Fruit fly (Drosophila melanogaster) whole organism, embryonic: ENCODE results near the gene Cnot4.
A peak's percentile ranks its signal among the peaks of the same experiment; 100 is the strongest.

ENCODE experiments used
- ATbp ChIP-seq: fragments of 200-800 bp; sonication (Bioruptor generic); optimal IDR thresholded peaks from 2 replicates; lab custom pipeline; 2017; ENCODE audit warnings: missing biosample characterization, mild to moderate bottlenecking, missing genetic modification characterization, missing genetic modification reagents
- Ada2b ChIP-seq: fragments of 200-800 bp; sonication (Bioruptor generic); IDR thresholded peaks from 2 replicates; pipeline ENCODE4 v1.3.6; 2022; ENCODE audit warnings: missing biosample characterization, missing genetic modification characterization
- CG10959 ChIP-seq: fragments of 200-800 bp; sonication (Bioruptor generic); IDR thresholded peaks from 2 replicates; pipeline ENCODE4 v1.3.6; 2022; ENCODE audit warnings: missing biosample characterization, missing genetic modification characterization
- CG11723 ChIP-seq: fragments of 200-800 bp; sonication (Bioruptor generic); optimal IDR thresholded peaks from 2 replicates; lab custom pipeline; 2017; ENCODE audit warnings: missing biosample characterization, mild to moderate bottlenecking, missing genetic modification characterization
- CG12942 ChIP-seq: fragments of 200-800 bp; sonication (Bioruptor generic); optimal IDR thresholded peaks from 3 replicates; lab custom pipeline; 2016; ENCODE audit warnings: missing biosample characterization, missing genetic modification characterization
- CG13287 ChIP-seq: fragments of 200-800 bp; sonication (Bioruptor generic); IDR thresholded peaks from 2 replicates; pipeline ENCODE4 v1.3.6; 2022; ENCODE audit warnings: missing biosample characterization, missing genetic modification characterization; ENCODE audit not compliant: partially characterized antibody
- CG13296 ChIP-seq: fragments of 200-800 bp; sonication (Bioruptor generic); optimal IDR thresholded peaks from 3 replicates; lab custom pipeline; 2018; ENCODE audit warnings: missing biosample characterization, mild to moderate bottlenecking, missing genetic modification characterization
- CG13775 ChIP-seq: fragments of 200-800 bp; sonication (Bioruptor generic); optimal IDR thresholded peaks from 3 replicates; lab custom pipeline; 2017; ENCODE audit warnings: missing biosample characterization, mild to moderate bottlenecking, missing genetic modification characterization
- CG14710 ChIP-seq: fragments of 200-800 bp; sonication (Bioruptor generic); optimal IDR thresholded peaks from 3 replicates; lab custom pipeline; 2019; ENCODE audit warnings: missing biosample characterization, mild to moderate bottlenecking, missing genetic modification characterization, moderate library complexity
- CG15479 ChIP-seq: fragments of 200-800 bp; sonication (Bioruptor generic); optimal IDR thresholded peaks from 3 replicates; lab custom pipeline; 2019; ENCODE audit warnings: missing biosample characterization, mild to moderate bottlenecking, missing genetic modification characterization, moderate library complexity
- CG15514 ChIP-seq: fragments of 200-800 bp; sonication (Bioruptor generic); optimal IDR thresholded peaks from 3 replicates; lab custom pipeline; 2017; ENCODE audit warnings: missing biosample characterization, missing genetic modification characterization, mild to moderate bottlenecking, moderate library complexity, missing genetic modification reagents
- CG15601 ChIP-seq: fragments of 200-800 bp; sonication (Bioruptor generic); optimal IDR thresholded peaks from 3 replicates; lab custom pipeline; 2019; ENCODE audit warnings: missing biosample characterization, mild to moderate bottlenecking, missing genetic modification characterization, moderate library complexity
- CG1603 ChIP-seq: fragments of 200-800 bp; sonication (Bioruptor generic); optimal IDR thresholded peaks from 2 replicates; lab custom pipeline; 2019; ENCODE audit warnings: missing biosample characterization, mild to moderate bottlenecking, missing genetic modification characterization, moderate library complexity
- CG17912 ChIP-seq: fragments of 200-800 bp; sonication (Bioruptor generic); optimal IDR thresholded peaks from 2 replicates; lab custom pipeline; 2018; ENCODE audit warnings: missing biosample characterization, mild to moderate bottlenecking, missing genetic modification characterization
- CG2120 ChIP-seq: fragments of 200-800 bp; sonication (Bioruptor generic); optimal IDR thresholded peaks from 3 replicates; lab custom pipeline; 2016; ENCODE audit warnings: missing biosample characterization, missing genetic modification characterization
- CG2202 ChIP-seq: fragments of 200-800 bp; sonication (Bioruptor generic); optimal IDR thresholded peaks from 2 replicates; lab custom pipeline; 2018; ENCODE audit warnings: missing biosample characterization, mild to moderate bottlenecking, missing genetic modification characterization
- CG2678 ChIP-seq: fragments of 200-800 bp; sonication (Bioruptor generic); optimal IDR thresholded peaks from 3 replicates; lab custom pipeline; 2019; ENCODE audit warnings: missing biosample characterization, mild to moderate bottlenecking, missing genetic modification characterization, moderate library complexity
- CG30020 ChIP-seq: fragments of 200-800 bp; optimal IDR thresholded peaks from 2 replicates; lab custom pipeline; 2019; ENCODE audit warnings: missing biosample characterization, mild to moderate bottlenecking, missing genetic modification characterization, moderate library complexity
- CG31388 ChIP-seq: fragments of 200-800 bp; sonication (Bioruptor generic); optimal IDR thresholded peaks from 2 replicates; lab custom pipeline; 2016; ENCODE audit warnings: missing biosample characterization, missing genetic modification characterization
- CG5180 ChIP-seq: fragments of 200-800 bp; sonication (Bioruptor generic); optimal IDR thresholded peaks from 3 replicates; lab custom pipeline; 2017; ENCODE audit warnings: missing biosample characterization, missing genetic modification characterization, mild to moderate bottlenecking, moderate library complexity, missing genetic modification reagents
- CG6854 ChIP-seq: fragments of 200-800 bp; sonication (Bioruptor generic); optimal IDR thresholded peaks from 3 replicates; lab custom pipeline; 2017; ENCODE audit warnings: missing biosample characterization, mild to moderate bottlenecking, missing genetic modification characterization
- CG7745 ChIP-seq: fragments of 200-800 bp; sonication (Bioruptor generic); optimal IDR thresholded peaks from 2 replicates; lab custom pipeline; 2018; ENCODE audit warnings: missing biosample characterization, mild to moderate bottlenecking, missing genetic modification characterization, moderate library complexity
- CG7928 ChIP-seq: fragments of 200-800 bp; sonication (Bioruptor generic); optimal IDR thresholded peaks from 2 replicates; lab custom pipeline; 2017; ENCODE audit warnings: missing biosample characterization, mild to moderate bottlenecking, missing genetic modification characterization
- CG8924 ChIP-seq: fragments of 200-800 bp; optimal IDR thresholded peaks from 3 replicates; lab custom pipeline; 2019; ENCODE audit warnings: missing biosample characterization, mild to moderate bottlenecking, missing genetic modification characterization, moderate library complexity
- CG8944 ChIP-seq: fragments of 200-800 bp; sonication (Bioruptor generic); optimal IDR thresholded peaks from 3 replicates; lab custom pipeline; 2016; ENCODE audit warnings: missing biosample characterization, missing genetic modification characterization
- Dp ChIP-seq: fragments of 200-800 bp; sonication (Bioruptor generic); optimal IDR thresholded peaks from 2 replicates; lab custom pipeline; 2018; ENCODE audit warnings: missing biosample characterization, mild to moderate bottlenecking, missing genetic modification characterization, moderate library complexity
- H15 ChIP-seq: fragments of 200-800 bp; sonication (Bioruptor generic); IDR thresholded peaks from 3 replicates; pipeline ENCODE4 v1.3.6; 2022; ENCODE audit warnings: missing biosample characterization, missing genetic modification characterization
- Hand ChIP-seq: fragments of 200-800 bp; sonication (Bioruptor generic); optimal IDR thresholded peaks from 2 replicates; lab custom pipeline; 2017; ENCODE audit warnings: mild to moderate bottlenecking, missing biosample characterization, missing genetic modification reagents, missing genetic modification characterization
- HmgZ ChIP-seq: fragments of 200-800 bp; sonication (Bioruptor generic); optimal IDR thresholded peaks from 2 replicates; lab custom pipeline; 2018; ENCODE audit warnings: missing biosample characterization, mild to moderate bottlenecking, missing genetic modification characterization
- MBD-R2 ChIP-seq: fragments of 200-800 bp; sonication (Bioruptor generic); IDR thresholded peaks from 2 replicates; pipeline ENCODE4 v1.3.6; 2022; ENCODE audit warnings: missing biosample characterization, missing genetic modification characterization
- Oli ChIP-seq: fragments of 200-800 bp; sonication (Bioruptor generic); optimal IDR thresholded peaks from 2 replicates; lab custom pipeline; 2018; ENCODE audit warnings: missing biosample characterization, mild to moderate bottlenecking, missing genetic modification characterization, moderate library complexity
- ash1 ChIP-seq: fragments of 200-800 bp; sonication (Bioruptor generic); optimal IDR thresholded peaks from 2 replicates; lab custom pipeline; 2018; ENCODE audit warnings: missing biosample characterization, mild to moderate bottlenecking, missing genetic modification characterization
- bsh ChIP-seq, 2 experiments: fragments of 200-800 bp; sonication (Bioruptor generic); optimal IDR thresholded peaks; 2 replicates each; lab custom pipeline; 2017 to 2018; ENCODE audit warnings: mild to moderate bottlenecking in 2 of 2, missing biosample characterization in 2 of 2, missing genetic modification characterization in 2 of 2, moderate library complexity in 1 of 2
- cg ChIP-seq: fragments of 200-800 bp; sonication (Bioruptor generic); optimal IDR thresholded peaks from 3 replicates; lab custom pipeline; 2019; ENCODE audit warnings: missing biosample characterization, mild to moderate bottlenecking, missing genetic modification characterization, moderate library complexity
- crp ChIP-seq, 2 experiments: fragments of 200-800 bp; sonication (Bioruptor generic); optimal IDR thresholded peaks; 2 replicates in 1 of 2; 3 replicates in 1 of 2; lab custom pipeline; 2017; ENCODE audit warnings: missing biosample characterization in 2 of 2, missing genetic modification characterization in 2 of 2, mild to moderate bottlenecking in 1 of 2, moderate library complexity in 1 of 2
- dysf ChIP-seq: fragments of 200-800 bp; sonication (Bioruptor generic); IDR thresholded peaks from 3 replicates; pipeline ENCODE4 v1.3.6; 2022; ENCODE audit warnings: missing biosample characterization, missing genetic modification characterization
- fd3F ChIP-seq: fragments of 200-800 bp; sonication (Bioruptor generic); optimal IDR thresholded peaks from 2 replicates; lab custom pipeline; 2018; ENCODE audit warnings: missing biosample characterization, mild to moderate bottlenecking, missing genetic modification characterization, moderate library complexity
- pho ChIP-seq: fragments of 200-800 bp; sonication (Bioruptor generic); optimal IDR thresholded peaks from 2 replicates; lab custom pipeline; 2016; ENCODE audit warnings: missing biosample characterization, missing genetic modification characterization
- prd ChIP-seq, 3 experiments: fragments of >200 bp in 2 of 3; fragments of 200-800 bp in 1 of 3; sonication (Bioruptor generic) in 1 of 3; optimal IDR thresholded peaks in 2 of 3; IDR thresholded peaks in 1 of 3; 2 replicates in 2 of 3; 3 replicates in 1 of 3; pipeline versions ENCODE4 v1.3.6 to Lab custom; 2017 to 2022; ENCODE audit warnings: missing biosample characterization in 1 of 3, missing genetic modification characterization in 1 of 3
- sc ChIP-seq, 3 experiments: fragments of >200 bp in 2 of 3; fragments of 200-800 bp in 1 of 3; sonication (Bioruptor generic) in 1 of 3; optimal IDR thresholded peaks; 2 replicates in 2 of 3; 3 replicates in 1 of 3; lab custom pipeline; 2017; ENCODE audit warnings: mild to moderate bottlenecking in 1 of 3, missing biosample characterization in 1 of 3, missing genetic modification characterization in 1 of 3, missing genetic modification reagents in 1 of 3
- seq ChIP-seq: fragments of 200-800 bp; sonication (Bioruptor generic); IDR thresholded peaks from 2 replicates; pipeline ENCODE4 v1.3.6; 2022; ENCODE audit warnings: missing biosample characterization, missing genetic modification characterization
- sim ChIP-seq: fragments of 200-800 bp; sonication (Bioruptor generic); IDR thresholded peaks from 2 replicates; pipeline ENCODE4 v1.3.6; 2022; ENCODE audit warnings: missing biosample characterization, missing genetic modification characterization
- sug ChIP-seq: fragments of 200-800 bp; optimal IDR thresholded peaks from 2 replicates; lab custom pipeline; 2019; ENCODE audit warnings: missing biosample characterization, mild to moderate bottlenecking, missing genetic modification characterization, moderate library complexity
- tin ChIP-seq: fragments of 200-800 bp; sonication (Bioruptor generic); optimal IDR thresholded peaks from 3 replicates; lab custom pipeline; 2016; ENCODE audit warnings: missing biosample characterization, missing genetic modification characterization
- vvl ChIP-seq: fragments of 200-800 bp; sonication (Bioruptor generic); IDR thresholded peaks from 2 replicates; pipeline ENCODE4 v1.3.6; 2022; ENCODE audit warnings: missing biosample characterization, missing genetic modification characterization
- wek ChIP-seq: fragments of 200-800 bp; sonication (Bioruptor generic); optimal IDR thresholded peaks from 3 replicates; lab custom pipeline; 2018; ENCODE audit warnings: missing biosample characterization, mild to moderate bottlenecking, missing genetic modification characterization, moderate library complexity

The Cnot4 gene

DNA sequence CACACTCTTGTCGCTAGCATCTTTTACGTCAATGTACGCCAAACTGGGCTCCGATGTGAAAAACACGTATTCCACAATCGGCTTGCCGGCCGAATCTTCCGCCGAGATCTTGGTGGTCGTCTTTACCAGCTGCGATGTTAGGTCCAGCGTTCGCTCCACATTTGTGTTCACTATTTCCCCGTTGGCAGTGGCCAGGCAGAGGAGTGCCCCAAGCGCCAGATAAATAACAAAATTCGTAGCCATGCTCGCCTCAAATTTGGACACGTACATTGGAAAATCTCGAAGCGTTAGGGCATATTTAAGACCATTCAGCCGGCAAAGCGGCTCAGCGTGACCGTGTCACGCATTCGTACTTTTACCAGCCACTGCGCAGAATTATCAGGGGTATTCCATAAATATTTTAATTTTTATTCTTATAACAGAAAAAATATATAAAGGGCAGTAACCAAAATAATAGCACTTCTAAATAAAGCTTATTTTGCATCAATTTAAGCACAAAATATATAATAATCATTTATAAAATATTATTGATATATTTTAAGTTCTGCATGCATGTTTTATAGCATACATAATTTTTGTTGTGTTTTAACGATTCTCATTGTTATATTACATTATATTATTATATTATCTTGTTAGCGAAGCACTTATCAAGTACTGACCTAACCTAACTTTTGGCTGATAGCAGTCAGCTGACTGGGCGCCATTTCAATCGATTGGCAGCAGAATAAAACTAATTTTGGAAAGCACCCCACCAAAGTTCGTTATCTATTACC lies 20.9 kb upstream of the Cnot4 start, which contains the start of the genes CG33303 and dpr19 (continued):
- TF ChIP-seq CG13296 (GFP tag; lab: Kevin White, UChicago): peak; percentile 87
- peak; percentile 54 for TF ChIP-seq tin (GFP tag; lab: Kevin White, UChicago)
- TF ChIP-seq cg (GFP tag; lab: Kevin White, UChicago): no peak
- no peak for TF ChIP-seq prd (optimal IDR thresholded peaks at IDR 0.05; lab: Kevin White, UChicago)
- peak; percentile 27; the same call in 1 of the 3 replicates for TF ChIP-seq prd (GFP tag; IDR thresholded peaks at IDR 0.05; lab: Robert Waterston, UW)
- TF ChIP-seq Hand (GFP tag; lab: Kevin White, UChicago): peak; percentile 31
- TF ChIP-seq CG17912: peak; percentile 29
- peak; percentile 58 for TF ChIP-seq fd3F (GFP tag; lab: Kevin White, UChicago)
- peak; percentile 3 for TF ChIP-seq CG7745 (tag; lab: Kevin White, UChicago)
- TF ChIP-seq ash1 (GFP tag; lab: Kevin White, UChicago): no peak
- TF ChIP-seq Dp (GFP tag; lab: Kevin White, UChicago): peak; percentile 30
- TF ChIP-seq CG10959: no peak
- TF ChIP-seq CG15601: peak; percentile 86
- 0 out of 2 replicates have a peak, but pooled peaks have one; percentile 7 for TF ChIP-seq seq (GFP tag; lab: Robert Waterston, UW)
- peak; percentile 66 for TF ChIP-seq CG6854 (GFP tag; lab: Kevin White, UChicago)
- peak; percentile 71 for TF ChIP-seq CG13775
- 0 out of 2 replicates have a peak, but pooled peaks have one; percentile 45 for TF ChIP-seq sim (GFP tag; lab: Robert Waterston, UW)
- TF ChIP-seq CG8944 (GFP tag; lab: Kevin White, UChicago): no peak
- no peak for TF ChIP-seq CG15479 (GFP tag; lab: Kevin White, UChicago)
- peak; percentile 16 for TF ChIP-seq CG1603 (tag; lab: Kevin White, UChicago)
- peak; percentile 19 for TF ChIP-seq CG5180 (GFP tag; lab: Kevin White, UChicago)
- TF ChIP-seq pho (GFP tag; lab: Kevin White, UChicago): no peak
- no peak for TF ChIP-seq CG31388 (GFP tag; lab: Kevin White, UChicago)
- peak; percentile 79 for TF ChIP-seq sug (tag; lab: Kevin White, UChicago)
- peak; percentile 90 for TF ChIP-seq CG14710 (tag; lab: Kevin White, UChicago)
- TF ChIP-seq CG15514 (GFP tag; lab: Kevin White, UChicago): peak; percentile 69
- TF ChIP-seq sc (optimal IDR thresholded peaks at IDR 0.05; lab: Kevin White, UChicago): no peak
- TF ChIP-seq sc (GFP tag; optimal IDR thresholded peaks at IDR 0.05; lab: Kevin White, UChicago): peak; percentile 33
- TF ChIP-seq CG7928 (GFP tag; lab: Kevin White, UChicago): peak; percentile 19
- TF ChIP-seq vvl (GFP tag; lab: Robert Waterston, UW): peak; percentile 83
- peak; percentile 95 for TF ChIP-seq wek (GFP tag; lab: Kevin White, UChicago)
- TF ChIP-seq CG30020 (tag; lab: Kevin White, UChicago): peak; percentile 91
- TF ChIP-seq CG2120 (GFP tag; lab: Kevin White, UChicago): peak; percentile 27
- peak; percentile 71; the same call in 1 of the 3 replicates for TF ChIP-seq dysf (GFP tag; lab: Robert Waterston, UW)
- peak; percentile 78 for TF ChIP-seq MBD-R2 (GFP tag; lab: Robert Waterston, UW)
- TF ChIP-seq CG2202: peak; percentile 63
- TF ChIP-seq bsh (GFP tag; optimal IDR thresholded peaks at IDR 0.05; lab: Kevin White, UChicago): peak in 1 of 2 experiments; percentile 83
- peak; percentile 35; the same call in 1 of the 2 replicates for TF ChIP-seq CG13287 (GFP tag; lab: Robert Waterston, UW)
- TF ChIP-seq CG8924: peak; percentile 90
- peak in 1 of 2 experiments; percentile 79 for TF ChIP-seq crp (GFP tag; optimal IDR thresholded peaks at IDR 0.05; lab: Kevin White, UChicago)
- peak; percentile 9 for TF ChIP-seq CG11723 (GFP tag; lab: Kevin White, UChicago)
- TF ChIP-seq Oli (tag; lab: Kevin White, UChicago): peak; percentile 64
- TF ChIP-seq CG12942 (GFP tag; lab: Kevin White, UChicago): peak; percentile 38
- peak; percentile 71 for TF ChIP-seq ATbp (GFP tag; lab: Kevin White, UChicago)
- TF ChIP-seq HmgZ (tag; lab: Kevin White, UChicago): peak; percentile 48
- no peak for TF ChIP-seq H15
- peak; percentile 90 for TF ChIP-seq CG2678
- peak; percentile 42 for TF ChIP-seq Ada2b (GFP tag; lab: Robert Waterston, UW)
